Worm (Caenorhabditis elegans) whole organism, L2 larva: ENCODE results near the gene srh-28.

Source experiments
- ama-1 ChIP-seq: fragments of 150-350 bp; optimal IDR thresholded peaks from 2 replicates; lab custom pipeline; 2018; ENCODE audit warnings: inconsistent platforms
- blmp-1 ChIP-seq: sonication (generic microtip); optimal IDR thresholded peaks from 2 replicates; lab custom pipeline; 2017; ENCODE audit warnings: missing genetic modification characterization, mild to moderate bottlenecking, missing compliant biosample characterization, antibody characterized with exemption, moderate library complexity; ENCODE audit not compliant: insufficient read depth
- ceh-16 ChIP-seq: fragments of 150-350 bp; optimal IDR thresholded peaks from 2 replicates; lab custom pipeline; 2014; ENCODE audit warnings: missing biosample characterization, missing genetic modification characterization
- ceh-82 ChIP-seq: fragments of 150-350 bp; optimal IDR thresholded peaks from 2 replicates; lab custom pipeline; 2014; ENCODE audit warnings: missing biosample characterization, missing genetic modification characterization
- fos-1 ChIP-seq: fragments of 150-350 bp; optimal IDR thresholded peaks from 2 replicates; lab custom pipeline; 2014; ENCODE audit warnings: missing biosample characterization, missing genetic modification characterization
- lin-13 ChIP-seq: fragments of 150-350 bp; optimal IDR thresholded peaks from 2 replicates; lab custom pipeline; 2014; ENCODE audit warnings: missing biosample characterization, missing genetic modification reagents, missing genetic modification characterization
- mab-5 ChIP-seq: fragments of 150-350 bp; optimal IDR thresholded peaks from 2 replicates; lab custom pipeline; 2014; ENCODE audit warnings: missing biosample characterization, missing genetic modification characterization
- mdl-1 ChIP-seq, 2 experiments: fragments of 150-350 bp in 1 of 2; sonication (generic microtip) in 1 of 2; optimal IDR thresholded peaks; 2 replicates each; lab custom pipeline; 2017; ENCODE audit warnings: missing biosample characterization in 2 of 2, missing genetic modification characterization in 2 of 2
- unc-39 ChIP-seq: fragments of 150-350 bp; optimal IDR thresholded peaks from 2 replicates; lab custom pipeline; 2014; ENCODE audit warnings: missing biosample characterization, missing genetic modification characterization
- zag-1 ChIP-seq: fragments of 150-350 bp; optimal IDR thresholded peaks from 2 replicates; lab custom pipeline; 2014; ENCODE audit warnings: missing biosample characterization, missing genetic modification characterization
- ztf-11 ChIP-seq: sonication (generic microtip); optimal IDR thresholded peaks from 2 replicates; lab custom pipeline; 2017; ENCODE audit warnings: missing biosample characterization, missing genetic modification characterization

- TF ChIP-seq mdl-1 (tag; optimal IDR thresholded peaks at IDR 0.05; lab: Kevin White, UChicago) (no peak), blmp-1 (tag; lab: Kevin White, UChicago) (no peak), lin-13 (GFP tag; lab: Kevin White, UChicago) (no peak), unc-39 (tag; lab: Kevin White, UChicago) (no peak), ztf-11 (tag; lab: Kevin White, UChicago) (no peak), mab-5 (tag; lab: Kevin White, UChicago) (no peak), ceh-82 (tag; lab: Kevin White, UChicago) (no peak), ceh-16 (tag; lab: Kevin White, UChicago) (no peak), fos-1 (no peak), zag-1 (tag; lab: Kevin White, UChicago) (no peak), ama-1 (lab: Kevin White, UChicago) (no peak)
Observed at ce11 chrV:6732995-6733394, 42.6 kb downstream of the srh-28 start, which contains the start of gene grl-8.
